Fruit fly (Drosophila melanogaster) whole organism, embryonic: ENCODE data around the gene CG5934.

ENCODE experiments used
- Asciz ChIP-seq: fragments of 200-800 bp; sonication (Bioruptor generic); optimal IDR thresholded peaks from 2 replicates; lab custom pipeline; 2017; ENCODE audit warnings: missing biosample characterization, mild to moderate bottlenecking, missing genetic modification characterization, missing genetic modification reagents
- CG11085 ChIP-seq: fragments of 200-800 bp; sonication (Bioruptor generic); IDR thresholded peaks from 2 replicates; pipeline ENCODE4 v1.3.6; 2022; ENCODE audit warnings: missing biosample characterization, missing genetic modification characterization
- CG11695 ChIP-seq: fragments of 200-800 bp; sonication (Bioruptor generic); IDR thresholded peaks from 3 replicates; pipeline ENCODE4 v1.3.6; 2022; ENCODE audit warnings: missing biosample characterization, missing genetic modification characterization
- CG11696 ChIP-seq: fragments of 200-800 bp; sonication (Bioruptor generic); IDR thresholded peaks from 2 replicates; pipeline ENCODE4 v1.3.6; 2022; ENCODE audit warnings: missing biosample characterization, missing genetic modification characterization
- CG12104 ChIP-seq: fragments of 200-800 bp; sonication (Bioruptor generic); optimal IDR thresholded peaks from 3 replicates; lab custom pipeline; 2016; ENCODE audit warnings: missing biosample characterization, missing genetic modification characterization
- CG17385 ChIP-seq: fragments of 200-800 bp; sonication (Bioruptor generic); optimal IDR thresholded peaks from 3 replicates; lab custom pipeline; 2018; ENCODE audit warnings: missing biosample characterization, mild to moderate bottlenecking, missing genetic modification characterization
- CG18011 ChIP-seq: fragments of 200-800 bp; sonication (Bioruptor generic); optimal IDR thresholded peaks from 2 replicates; lab custom pipeline; 2017; ENCODE audit warnings: missing biosample characterization, missing genetic modification characterization, mild to moderate bottlenecking, moderate library complexity, missing genotype
- CG1832 ChIP-seq: fragments of 200-800 bp; sonication (Bioruptor generic); optimal IDR thresholded peaks from 2 replicates; lab custom pipeline; 2017; ENCODE audit warnings: missing biosample characterization, mild to moderate bottlenecking, missing genetic modification characterization, inconsistent platforms
- CG18476 ChIP-seq: fragments of 200-800 bp; sonication (Bioruptor generic); optimal IDR thresholded peaks from 2 replicates; lab custom pipeline; 2016; ENCODE audit warnings: missing biosample characterization, mild to moderate bottlenecking, missing genetic modification characterization
- CG2202 ChIP-seq: fragments of 200-800 bp; sonication (Bioruptor generic); optimal IDR thresholded peaks from 2 replicates; lab custom pipeline; 2018; ENCODE audit warnings: missing biosample characterization, mild to moderate bottlenecking, missing genetic modification characterization
- CG3065 ChIP-seq: fragments of 200-800 bp; sonication (Bioruptor generic); optimal IDR thresholded peaks from 2 replicates; lab custom pipeline; 2016; ENCODE audit warnings: missing biosample characterization, missing genetic modification characterization
- CG33213 ChIP-seq: fragments of 200-800 bp; sonication (Bioruptor generic); optimal IDR thresholded peaks from 3 replicates; lab custom pipeline; 2016; ENCODE audit warnings: missing biosample characterization, missing genetic modification characterization
- CG3726 ChIP-seq: fragments of 200-800 bp; sonication (Bioruptor generic); IDR thresholded peaks from 3 replicates; pipeline ENCODE4, ENCODE4 v1.3.6; 2022; ENCODE audit warnings: missing biosample characterization, missing genetic modification characterization
- CG5180 ChIP-seq: fragments of 200-800 bp; sonication (Bioruptor generic); optimal IDR thresholded peaks from 3 replicates; lab custom pipeline; 2017; ENCODE audit warnings: missing biosample characterization, missing genetic modification characterization, mild to moderate bottlenecking, moderate library complexity, missing genetic modification reagents
- CG7372 ChIP-seq: fragments of 200-800 bp; sonication (Bioruptor generic); IDR thresholded peaks from 2 replicates; pipeline ENCODE4 v1.3.6; 2022; ENCODE audit warnings: missing biosample characterization, missing genetic modification characterization
- CG7786 ChIP-seq: fragments of 200-800 bp; sonication (Bioruptor generic); optimal IDR thresholded peaks from 2 replicates; lab custom pipeline; 2016; ENCODE audit warnings: missing biosample characterization, missing genetic modification characterization
- CHES-1-like ChIP-seq: fragments of 200-800 bp; sonication (Bioruptor generic); optimal IDR thresholded peaks from 2 replicates; lab custom pipeline; 2016; ENCODE audit warnings: missing biosample characterization, missing genetic modification characterization
- CkIIα-i1 ChIP-seq: fragments of 200-800 bp; sonication (Bioruptor generic); IDR thresholded peaks from 2 replicates; pipeline ENCODE4 v1.3.6; 2022; ENCODE audit warnings: missing biosample characterization, missing genetic modification characterization
- D19B ChIP-seq: fragments of 200-800 bp; sonication (Bioruptor generic); optimal IDR thresholded peaks from 2 replicates; lab custom pipeline; 2017; ENCODE audit warnings: missing biosample characterization, mild to moderate bottlenecking, missing genetic modification characterization
- E2f2 ChIP-seq: fragments of 200-800 bp; sonication (Bioruptor generic); IDR thresholded peaks from 2 replicates; pipeline ENCODE4 v1.3.6; 2022; ENCODE audit warnings: missing biosample characterization, missing genetic modification characterization
- ERR ChIP-seq: fragments of 200-800 bp; sonication (Bioruptor generic); optimal IDR thresholded peaks from 2 replicates; lab custom pipeline; 2016; ENCODE audit warnings: missing biosample characterization, missing genetic modification characterization
- Elba2 ChIP-seq: fragments of 200-800 bp; sonication (Bioruptor generic); optimal IDR thresholded peaks from 3 replicates; lab custom pipeline; 2016; ENCODE audit warnings: missing biosample characterization, missing genetic modification characterization
- Gsc ChIP-seq: fragments of 200-800 bp; sonication (Bioruptor generic); IDR thresholded peaks from 2 replicates; pipeline ENCODE4 v1.3.6; 2022; ENCODE audit warnings: missing biosample characterization, missing genetic modification characterization
- HLHmδ ChIP-seq: fragments of 200-800 bp; sonication (Bioruptor generic); optimal IDR thresholded peaks from 2 replicates; lab custom pipeline; 2018; ENCODE audit warnings: missing biosample characterization, mild to moderate bottlenecking, missing genetic modification characterization, moderate library complexity
- NK7.1 ChIP-seq: fragments of 200-800 bp; sonication (Bioruptor generic); optimal IDR thresholded peaks from 3 replicates; lab custom pipeline; 2016; ENCODE audit warnings: missing biosample characterization, missing genetic modification characterization
- Optix ChIP-seq: fragments of 200-800 bp; sonication (Bioruptor generic); IDR thresholded peaks from 3 replicates; pipeline ENCODE4 v1.3.6; 2022; ENCODE audit warnings: missing biosample characterization, missing genetic modification characterization
- Sry-δ ChIP-seq: fragments of 200-800 bp; sonication (Bioruptor generic); optimal IDR thresholded peaks from 2 replicates; lab custom pipeline; 2016; ENCODE audit warnings: missing biosample characterization, missing genetic modification characterization
- Tbp ChIP-seq: fragments of >200 bp; optimal IDR thresholded peaks from 2 replicates; lab custom pipeline; 2018; ENCODE audit warnings: missing biosample characterization, missing genetic modification characterization
- Xrp1 ChIP-seq: fragments of 200-800 bp; sonication (Bioruptor generic); IDR thresholded peaks from 2 replicates; pipeline ENCODE4 v1.3.6; 2022; ENCODE audit warnings: missing biosample characterization, missing genetic modification characterization
- chn ChIP-seq: fragments of 200-800 bp; sonication (Bioruptor generic); optimal IDR thresholded peaks from 2 replicates; lab custom pipeline; 2016; ENCODE audit warnings: missing biosample characterization, missing genetic modification characterization
- fd102C ChIP-seq: fragments of 200-800 bp; sonication (Bioruptor generic); optimal IDR thresholded peaks from 2 replicates; lab custom pipeline; 2018; ENCODE audit warnings: missing biosample characterization, mild to moderate bottlenecking, missing genetic modification characterization, moderate library complexity
- ind ChIP-seq: fragments of 200-800 bp; sonication (Bioruptor generic); optimal IDR thresholded peaks from 3 replicates; lab custom pipeline; 2016; ENCODE audit warnings: missing biosample characterization, missing genetic modification characterization
- ken ChIP-seq: fragments of 200-800 bp; sonication (Bioruptor generic); IDR thresholded peaks from 3 replicates; pipeline ENCODE4 v1.3.6; 2022; ENCODE audit warnings: missing biosample characterization, missing genetic modification characterization
- knrl ChIP-seq: fragments of 200-800 bp; sonication (Bioruptor generic); IDR thresholded peaks from 3 replicates; pipeline ENCODE4 v1.3.6; 2022; ENCODE audit warnings: missing biosample characterization, missing genetic modification characterization; ENCODE audit not compliant: partially characterized antibody
- lilli ChIP-seq: fragments of 200-800 bp; sonication (Bioruptor generic); optimal IDR thresholded peaks from 3 replicates; lab custom pipeline; 2016; ENCODE audit warnings: missing biosample characterization, missing genetic modification characterization
- lov ChIP-seq, 2 experiments: fragments of 200-800 bp in 1 of 2; fragments of >200 bp in 1 of 2; sonication (Bioruptor generic) in 1 of 2; IDR thresholded peaks in 1 of 2; optimal IDR thresholded peaks in 1 of 2; 2 replicates in 1 of 2; 3 replicates in 1 of 2; pipeline versions ENCODE4 v1.3.6 to Lab custom; 2017 to 2022; ENCODE audit warnings: missing biosample characterization in 1 of 2, missing genetic modification characterization in 1 of 2
- scrt ChIP-seq: fragments of 200-800 bp; sonication (Bioruptor generic); optimal IDR thresholded peaks from 2 replicates; lab custom pipeline; 2018; ENCODE audit warnings: missing biosample characterization, mild to moderate bottlenecking, missing genetic modification characterization, moderate library complexity
- sim ChIP-seq: fragments of 200-800 bp; sonication (Bioruptor generic); IDR thresholded peaks from 2 replicates; pipeline ENCODE4 v1.3.6; 2022; ENCODE audit warnings: missing biosample characterization, missing genetic modification characterization
- sisA ChIP-seq: fragments of 200-800 bp; sonication (Bioruptor generic); IDR thresholded peaks from 2 replicates; pipeline ENCODE4 v1.3.6; 2022; ENCODE audit warnings: missing biosample characterization, missing genetic modification characterization
- sna ChIP-seq: fragments of 200-800 bp; sonication (Bioruptor generic); IDR thresholded peaks from 2 replicates; pipeline ENCODE4 v1.3.6; 2022; ENCODE audit warnings: missing biosample characterization, missing genetic modification characterization; ENCODE audit not compliant: partially characterized antibody
- sob ChIP-seq: fragments of 200-800 bp; sonication (Bioruptor generic); IDR thresholded peaks from 2 replicates; pipeline ENCODE4 v1.3.6; 2022; ENCODE audit warnings: missing biosample characterization, missing genetic modification characterization
- stc ChIP-seq: fragments of 200-800 bp; sonication (Bioruptor generic); IDR thresholded peaks from 2 replicates; pipeline ENCODE4 v1.3.6; 2022; ENCODE audit warnings: missing biosample characterization, missing genetic modification characterization
- tin ChIP-seq: fragments of 200-800 bp; sonication (Bioruptor generic); optimal IDR thresholded peaks from 3 replicates; lab custom pipeline; 2016; ENCODE audit warnings: missing biosample characterization, missing genetic modification characterization
- tio ChIP-seq: fragments of 200-800 bp; sonication (Bioruptor generic); optimal IDR thresholded peaks from 2 replicates; lab custom pipeline; 2017; ENCODE audit warnings: missing biosample characterization, missing genetic modification characterization, inconsistent platforms
- trem ChIP-seq: fragments of 200-800 bp; optimal IDR thresholded peaks from 3 replicates; lab custom pipeline; 2019; ENCODE audit warnings: missing biosample characterization, mild to moderate bottlenecking, missing genetic modification characterization, moderate library complexity
- tup ChIP-seq: fragments of 200-800 bp; sonication (Bioruptor generic); optimal IDR thresholded peaks from 2 replicates; lab custom pipeline; 2016; ENCODE audit warnings: missing biosample characterization, mild to moderate bottlenecking, missing genetic modification characterization, moderate library complexity
- vvl ChIP-seq: fragments of 200-800 bp; sonication (Bioruptor generic); IDR thresholded peaks from 2 replicates; pipeline ENCODE4 v1.3.6; 2022; ENCODE audit warnings: missing biosample characterization, missing genetic modification characterization
- wor ChIP-seq: fragments of 200-800 bp; sonication (Bioruptor generic); IDR thresholded peaks from 2 replicates; pipeline ENCODE4 v1.3.6; 2022; ENCODE audit warnings: missing biosample characterization, missing genetic modification characterization
- zen2 ChIP-seq: fragments of 200-800 bp; sonication (Bioruptor generic); IDR thresholded peaks from 3 replicates; pipeline ENCODE4 v1.3.6; 2022; ENCODE audit warnings: missing biosample characterization, missing genetic modification characterization; ENCODE audit not compliant: partially characterized antibody

The CG5934 gene

DNA sequence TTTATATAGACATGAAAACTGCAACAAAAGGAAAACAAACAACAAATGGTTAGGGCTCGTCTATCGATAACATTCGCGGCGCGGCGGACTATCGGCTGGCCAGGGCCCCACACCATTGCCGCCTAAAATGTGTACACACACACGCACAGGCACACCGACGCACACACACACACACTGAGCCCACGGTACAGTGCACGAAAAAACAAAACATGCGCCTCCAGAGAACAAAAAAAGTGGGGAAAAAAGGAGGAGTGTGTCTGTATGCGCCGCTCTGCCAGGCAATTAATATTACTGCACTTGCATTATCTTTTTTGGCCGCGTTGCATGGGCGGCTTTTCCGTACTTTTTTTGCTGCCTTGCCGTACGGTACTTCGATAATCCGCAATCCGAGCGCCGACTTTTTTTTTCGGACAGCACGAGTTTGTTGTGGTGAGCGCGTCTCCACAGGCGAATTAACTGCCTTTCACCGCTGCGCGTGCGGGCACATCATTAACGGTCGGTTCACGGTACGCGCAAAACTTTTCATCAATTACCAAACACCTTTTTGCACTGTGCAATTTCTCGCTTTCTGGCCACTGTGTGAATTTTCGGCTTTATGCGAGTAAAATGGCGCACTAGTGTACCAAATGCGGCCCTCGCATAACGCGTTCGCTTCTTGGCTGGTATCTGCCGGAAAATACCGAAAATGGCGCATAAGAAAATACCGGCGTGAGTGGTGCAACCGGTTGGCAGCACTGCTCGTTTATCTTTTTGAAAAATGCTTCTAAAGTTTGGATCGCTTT, 9.9 kb upstream of the CG5934 start, which contains the start of gene woc (continued):
- TF ChIP-seq CG12104 (peak; percentile 43), Elba2 (GFP tag; lab: Kevin White, UChicago) (peak; percentile 98), trem (peak; percentile 99), CG2202 (tag; lab: Kevin White, UChicago) (no peak), CG18011 (GFP tag; lab: Kevin White, UChicago) (peak; percentile 37), vvl (GFP tag; lab: Robert Waterston, UW) (peak; percentile 45), ind (GFP tag; lab: Kevin White, UChicago) (peak; percentile 60), fd102C (GFP tag; lab: Kevin White, UChicago) (no peak), sna (peak; percentile 75), CG18476 (GFP tag; lab: Kevin White, UChicago) (no peak), scrt (GFP tag; lab: Kevin White, UChicago) (peak; percentile 8), CG33213 (GFP tag; lab: Kevin White, UChicago) (peak; percentile 10), ERR (no peak), Optix (peak; percentile 28; the same call in 1 of the 3 replicates), tin (GFP tag; lab: Kevin White, UChicago) (peak; percentile 37), NK7.1 (GFP tag; lab: Kevin White, UChicago) (peak; percentile 37), stc (GFP tag; lab: Robert Waterston, UW) (peak; percentile 51; the same call in 1 of the 2 replicates), knrl (GFP tag; lab: Robert Waterston, UW) (peak; percentile 67; the same call in 2 of the 3 replicates), sisA (peak; percentile 60), chn (peak; percentile 59), Sry-δ (GFP tag; lab: Kevin White, UChicago) (peak; percentile 54), CG7786 (GFP tag; lab: Kevin White, UChicago) (peak; percentile 65), Gsc (no peak), HLHmδ (GFP tag; lab: Kevin White, UChicago) (peak; percentile 14), CG11696 (GFP tag; lab: Robert Waterston, UW) (peak; percentile 26; the same call in 1 of the 2 replicates), lilli (GFP tag; lab: Kevin White, UChicago) (peak; percentile 79), lov (optimal IDR thresholded peaks at IDR 0.05; lab: Kevin White, UChicago) (no peak), lov (GFP tag; IDR thresholded peaks at IDR 0.05; lab: Robert Waterston, UW) (no peak), tio (GFP tag; lab: Kevin White, UChicago) (no peak), Tbp (GFP tag; lab: Kevin White, UChicago) (no peak), CG7372 (no peak), CG3065 (GFP tag; lab: Kevin White, UChicago) (no peak), wor (GFP tag; lab: Robert Waterston, UW) (no peak), CkIIα-i1 (no peak), sim (GFP tag; lab: Robert Waterston, UW) (no peak), Asciz (GFP tag; lab: Kevin White, UChicago) (no peak), CG11695 (GFP tag; lab: Robert Waterston, UW) (peak; percentile 85; the same call in 2 of the 3 replicates), ken (GFP tag; lab: Robert Waterston, UW) (no peak; the same call in 2 of the 3 replicates), CG1832 (GFP tag; lab: Kevin White, UChicago) (no peak), CHES-1-like (GFP tag; lab: Kevin White, UChicago) (peak; percentile 76), CG17385 (GFP tag; lab: Kevin White, UChicago) (no peak), CG11085 (GFP tag; lab: Robert Waterston, UW) (no peak), zen2 (GFP tag; lab: Robert Waterston, UW) (peak; percentile 95), CG3726 (peak; percentile 55; the same call in 1 of the 3 replicates), CG5180 (no peak), E2f2 (GFP tag; lab: Robert Waterston, UW) (peak; percentile 83), sob (peak; percentile 19; the same call in 1 of the 2 replicates), Xrp1 (GFP tag; lab: Robert Waterston, UW) (no peak), tup (GFP tag; lab: Kevin White, UChicago) (no peak), D19B (GFP tag; lab: Kevin White, UChicago) (no peak)
